Worm (Caenorhabditis elegans) whole organism, L1 larva: ENCODE measurements around the gene col-10.

Source experiments
- C16A3.4 ChIP-seq: fragments of 150-350 bp; optimal IDR thresholded peaks from 2 replicates; lab custom pipeline; 2014; ENCODE audit warnings: missing biosample characterization, missing genetic modification characterization
- C34B4.2 ChIP-seq: sonication (generic microtip); optimal IDR thresholded peaks from 2 replicates; lab custom pipeline; 2017; ENCODE audit warnings: mild to moderate bottlenecking, missing genetic modification characterization, missing compliant biosample characterization
- F16B12.6 ChIP-seq: fragments of 150-350 bp; optimal IDR thresholded peaks from 2 replicates; lab custom pipeline; 2014; ENCODE audit warnings: missing biosample characterization, missing genetic modification characterization
- Y116A8C.19 ChIP-seq: sonication (generic microtip); optimal IDR thresholded peaks from 2 replicates; lab custom pipeline; 2016; ENCODE audit warnings: missing compliant biosample characterization, missing genetic modification characterization, borderline replicate concordance
- alr-1 ChIP-seq: fragments of 200-800 bp; sonication (Bioruptor generic); optimal IDR thresholded peaks from 2 replicates; lab custom pipeline; 2018; ENCODE audit warnings: borderline replicate concordance, mild to moderate bottlenecking, missing genetic modification characterization, missing compliant biosample characterization
- ceh-82 ChIP-seq, 3 experiments: fragments of 150-350 bp in 1 of 3; sonication (generic microtip) in 2 of 3; optimal IDR thresholded peaks; 2 replicates each; lab custom pipeline; 2014 to 2017; ENCODE audit warnings: missing biosample characterization in 3 of 3, missing genetic modification characterization in 3 of 3
- ceh-88 ChIP-seq: fragments of 200-800 bp; sonication (Bioruptor generic); IDR thresholded peaks from 2 replicates; pipeline ENCODE4 v1.3.6; 2022; ENCODE audit warnings: missing genetic modification characterization, missing compliant biosample characterization
- ceh-90 ChIP-seq: sonication (generic microtip); optimal IDR thresholded peaks from 2 replicates; lab custom pipeline; 2016; ENCODE audit warnings: missing genetic modification characterization, missing compliant biosample characterization
- dpl-1 ChIP-seq, 3 experiments: fragments of 150-350 bp in 2 of 3; sonication (generic microtip) in 1 of 3; optimal IDR thresholded peaks; 2 replicates each; lab custom pipeline; 2014 to 2017; ENCODE audit warnings: missing biosample characterization in 3 of 3, missing genetic modification characterization in 3 of 3, missing genetic modification reagents in 3 of 3
- efl-1 ChIP-seq, 4 experiments: fragments of 150-350 bp; optimal IDR thresholded peaks in 3 of 4; peaks in 1 of 4; 1 replicate in 1 of 4; 2 replicates in 3 of 4; lab custom pipeline; 2014; ENCODE audit warnings: missing biosample characterization in 2 of 4, missing genetic modification characterization in 2 of 4, missing genetic modification reagents in 2 of 4
- efl-3 ChIP-seq: fragments of 200-800 bp; sonication (Bioruptor generic); optimal IDR thresholded peaks from 2 replicates; lab custom pipeline; 2018; ENCODE audit warnings: mild to moderate bottlenecking, missing genetic modification characterization, missing compliant biosample characterization
- egl-27 ChIP-seq, 2 experiments: fragments of 150-350 bp in 1 of 2; sonication (generic microtip); optimal IDR thresholded peaks; 3 replicates each; lab custom pipeline; 2017 to 2018; ENCODE audit warnings: missing biosample characterization in 2 of 2, missing genetic modification characterization in 2 of 2, missing genetic modification reagents in 2 of 2
- elt-3 ChIP-seq, 6 experiments: fragments of 150-350 bp in 1 of 6; sonication (generic microtip); optimal IDR thresholded peaks; 2 replicates each; lab custom pipeline; 2017 to 2018; ENCODE audit warnings: missing biosample characterization in 6 of 6, missing genetic modification characterization in 6 of 6, inconsistent platforms in 1 of 6
- fkh-10 ChIP-seq: sonication (generic microtip); optimal IDR thresholded peaks from 2 replicates; lab custom pipeline; 2017; ENCODE audit warnings: missing biosample characterization, missing genetic modification reagents, missing genetic modification characterization
- fkh-4 ChIP-seq: sonication (generic microtip); optimal IDR thresholded peaks from 2 replicates; lab custom pipeline; 2016; ENCODE audit warnings: missing compliant biosample characterization, missing genetic modification characterization, borderline replicate concordance
- grh-1 ChIP-seq: fragments of 200-800 bp; sonication (Bioruptor generic); IDR thresholded peaks from 2 replicates; pipeline ENCODE4 v1.3.6; 2022; ENCODE audit warnings: missing genetic modification reagents, missing genetic modification characterization, missing compliant biosample characterization
- hlh-17 ChIP-seq: fragments of 200-800 bp; sonication (Bioruptor generic); optimal IDR thresholded peaks from 2 replicates; lab custom pipeline; 2018; ENCODE audit warnings: missing genetic modification characterization, mild to moderate bottlenecking, missing compliant biosample characterization, moderate library complexity, borderline replicate concordance
- hlh-4 ChIP-seq: sonication (generic microtip); optimal IDR thresholded peaks from 2 replicates; lab custom pipeline; 2016; ENCODE audit warnings: mild to moderate bottlenecking, missing genetic modification characterization, missing compliant biosample characterization
- jun-1 ChIP-seq: fragments of 150-350 bp; optimal IDR thresholded peaks from 2 replicates; lab custom pipeline; 2014; ENCODE audit warnings: missing biosample characterization, missing genetic modification reagents, missing genetic modification characterization
- lin-13 ChIP-seq: fragments of 150-350 bp; optimal IDR thresholded peaks from 2 replicates; lab custom pipeline; 2014; ENCODE audit warnings: missing biosample characterization, missing genetic modification reagents, missing genetic modification characterization
- lin-14 ChIP-seq: fragments of 200-800 bp; sonication (Bioruptor generic); optimal IDR thresholded peaks from 2 replicates; lab custom pipeline; 2018; ENCODE audit warnings: mild to moderate bottlenecking, missing genetic modification characterization, moderate library complexity, missing compliant biosample characterization
- lin-35 ChIP-seq, 2 experiments: fragments of 150-350 bp; optimal IDR thresholded peaks; 2 replicates each; lab custom pipeline; 2014; ENCODE audit warnings: missing biosample characterization in 2 of 2, missing genetic modification characterization in 2 of 2, missing genetic modification reagents in 2 of 2
- lsy-2 ChIP-seq, 2 experiments: fragments of 150-350 bp; optimal IDR thresholded peaks; 2 replicates each; lab custom pipeline; 2014; ENCODE audit warnings: missing biosample characterization in 2 of 2, missing genetic modification characterization in 2 of 2
- mab-9 ChIP-seq: fragments of 200-800 bp; sonication (Bioruptor generic); IDR thresholded peaks from 2 replicates; pipeline ENCODE4 v1.3.6; 2022; ENCODE audit warnings: missing genetic modification reagents, missing genetic modification characterization, missing compliant biosample characterization
- mef-2 ChIP-seq: fragments of 150-350 bp; optimal IDR thresholded peaks from 2 replicates; lab custom pipeline; 2014; ENCODE audit warnings: missing biosample characterization, missing genetic modification characterization
- nhr-12 ChIP-seq: sonication (generic microtip); optimal IDR thresholded peaks from 2 replicates; lab custom pipeline; 2017; ENCODE audit warnings: missing biosample characterization, missing genetic modification characterization
- nhr-19 ChIP-seq: fragments of 200-800 bp; sonication (Bioruptor generic); conservative IDR thresholded peaks from 2 replicates; pipeline ENCODE4 v1.3.6; 2022; ENCODE audit warnings: missing genetic modification characterization, missing compliant biosample characterization
- nhr-20 ChIP-seq: sonication (generic microtip); optimal IDR thresholded peaks from 2 replicates; lab custom pipeline; 2016; ENCODE audit warnings: mild to moderate bottlenecking, missing genetic modification characterization, missing compliant biosample characterization
- nhr-47 ChIP-seq: sonication (generic microtip); optimal IDR thresholded peaks from 2 replicates; lab custom pipeline; 2016; ENCODE audit warnings: mild to moderate bottlenecking, missing genetic modification characterization, moderate library complexity, missing compliant biosample characterization
- nhr-76 ChIP-seq: sonication (generic microtip); optimal IDR thresholded peaks from 2 replicates; lab custom pipeline; 2017; ENCODE audit warnings: missing biosample characterization, missing genetic modification characterization
- nhr-84 ChIP-seq: sonication (generic microtip); optimal IDR thresholded peaks from 2 replicates; lab custom pipeline; 2017; ENCODE audit warnings: missing biosample characterization, missing genetic modification characterization
- nhr-85 ChIP-seq: sonication (generic microtip); peaks from one replicate; lab custom pipeline; 2016; ENCODE audit warnings: missing genetic modification characterization, inconsistent platforms, missing compliant biosample characterization
- nhr-90 ChIP-seq: sonication (generic microtip); optimal IDR thresholded peaks from 2 replicates; lab custom pipeline; 2016; ENCODE audit warnings: mild to moderate bottlenecking, missing genetic modification characterization, missing compliant biosample characterization; ENCODE audit not compliant: poor library complexity
- pqm-1 ChIP-seq: sonication (generic microtip); optimal IDR thresholded peaks from 3 replicates; lab custom pipeline; 2017; ENCODE audit warnings: missing biosample characterization, missing genetic modification characterization
- rnt-1 ChIP-seq: sonication (generic microtip); optimal IDR thresholded peaks from 2 replicates; lab custom pipeline; 2016; ENCODE audit warnings: mild to moderate bottlenecking, missing genetic modification characterization, moderate library complexity, missing compliant biosample characterization
- skn-1 ChIP-seq: fragments of 150-350 bp; optimal IDR thresholded peaks from 2 replicates; lab custom pipeline; 2014; ENCODE audit warnings: missing biosample characterization, missing genetic modification characterization
- sptf-1 ChIP-seq: fragments of 150-350 bp; optimal IDR thresholded peaks from 2 replicates; lab custom pipeline; 2014; ENCODE audit warnings: missing biosample characterization, missing genetic modification characterization
- sup-37 ChIP-seq: fragments of 200-800 bp; sonication (Bioruptor generic); optimal IDR thresholded peaks from 2 replicates; lab custom pipeline; 2018; ENCODE audit warnings: mild to moderate bottlenecking, missing genetic modification characterization, missing compliant biosample characterization
- swsn-7 ChIP-seq: sonication (generic microtip); optimal IDR thresholded peaks from 2 replicates; lab custom pipeline; 2016; ENCODE audit warnings: missing genetic modification characterization, missing compliant biosample characterization
- tbx-2 ChIP-seq: sonication (generic microtip); optimal IDR thresholded peaks from 2 replicates; lab custom pipeline; 2016; ENCODE audit warnings: missing genetic modification characterization, missing compliant biosample characterization
- unc-62 ChIP-seq: fragments of 150-350 bp; optimal IDR thresholded peaks from 2 replicates; lab custom pipeline; 2014; ENCODE audit warnings: missing biosample characterization, missing genetic modification reagents, missing genetic modification characterization
- unc-86 ChIP-seq: sonication (generic microtip); optimal IDR thresholded peaks from 2 replicates; lab custom pipeline; 2016; ENCODE audit warnings: missing genetic modification characterization, missing compliant biosample characterization
- xbp-1 ChIP-seq: sonication (generic microtip); optimal IDR thresholded peaks from 2 replicates; lab custom pipeline; 2016; ENCODE audit warnings: missing genetic modification characterization, missing compliant biosample characterization
- zag-1 ChIP-seq: fragments of 150-350 bp; optimal IDR thresholded peaks from 2 replicates; lab custom pipeline; 2014; ENCODE audit warnings: missing biosample characterization, missing genetic modification characterization
- ztf-11 ChIP-seq, 2 experiments: sonication (generic microtip); optimal IDR thresholded peaks; 2 replicates each; lab custom pipeline; 2016 to 2017; ENCODE audit warnings: missing genetic modification characterization in 2 of 2, missing biosample characterization in 1 of 2, missing compliant biosample characterization in 1 of 2
- ztf-4 ChIP-seq: fragments of 150-350 bp; optimal IDR thresholded peaks from 2 replicates; lab custom pipeline; 2014; ENCODE audit warnings: missing biosample characterization, missing genetic modification characterization

The col-10 gene

DNA sequence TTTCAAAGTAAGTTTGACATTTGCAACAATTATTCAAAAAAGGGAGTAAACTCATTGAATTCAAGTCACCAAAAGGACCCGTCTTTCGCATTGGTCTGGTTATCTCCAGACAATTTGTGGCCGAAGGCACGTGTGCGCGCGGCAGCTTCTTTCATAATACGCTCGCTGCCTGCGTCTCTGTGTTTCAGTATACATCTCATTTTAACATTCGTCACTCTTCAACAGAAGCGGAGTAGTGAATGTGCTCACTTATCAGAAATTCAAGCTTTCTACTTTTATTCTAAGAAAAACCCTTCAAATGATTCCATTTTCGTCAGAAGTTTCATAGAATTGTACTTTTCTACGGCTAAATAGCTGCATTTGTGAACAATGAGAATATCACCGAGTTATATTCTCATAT is 36.5 kb downstream of the col-10 start (continued):
- no peak for TF ChIP-seq fkh-4
- TF ChIP-seq C34B4.2: no peak
- no peak for TF ChIP-seq zag-1
- no peak for TF ChIP-seq mab-9
- TF ChIP-seq efl-1 (optimal IDR thresholded peaks at IDR 0.05; lab: Kevin White, UChicago): peak; percentile 40 to 46
- TF ChIP-seq efl-1 (GFP tag; optimal IDR thresholded peaks at IDR 0.05 in 1 of 2; lab: Kevin White, UChicago): peak; percentile 25 to 89
- no peak for TF ChIP-seq sup-37 (GFP tag; lab: Kevin White, UChicago)
- no peak for TF ChIP-seq ztf-11 (tag; optimal IDR thresholded peaks at IDR 0.05; lab: Kevin White, UChicago)
- peak; percentile 24 for TF ChIP-seq hlh-4
- TF ChIP-seq nhr-19 (GFP tag; lab: Robert Waterston, UW): peak; percentile 22; the same call in 1 of the 2 replicates
- TF ChIP-seq egl-27 (tag; optimal IDR thresholded peaks at IDR 0.05; lab: Kevin White, UChicago): no peak
- peak; percentile 65 for TF ChIP-seq swsn-7 (tag; lab: Kevin White, UChicago)
- TF ChIP-seq elt-3 (tag; optimal IDR thresholded peaks at IDR 0.05; lab: Kevin White, UChicago): no peak
- no peak for TF ChIP-seq nhr-76 (tag; lab: Kevin White, UChicago)
- TF ChIP-seq jun-1 (tag; lab: Kevin White, UChicago): peak; percentile 40
- no peak for TF ChIP-seq F16B12.6
- TF ChIP-seq skn-1 (tag; lab: Kevin White, UChicago): peak; percentile 11
- no peak for TF ChIP-seq unc-62 (GFP tag; lab: Kevin White, UChicago)
- peak in 1 of 2 experiments; percentile 61 for TF ChIP-seq lsy-2 (tag; optimal IDR thresholded peaks at IDR 0.05; lab: Kevin White, UChicago)
- TF ChIP-seq Y116A8C.19 (tag; lab: Kevin White, UChicago): no peak
- peak; percentile 6 to 54 (median 43) for TF ChIP-seq ceh-82 (tag; optimal IDR thresholded peaks at IDR 0.05; lab: Kevin White, UChicago)
- no peak for TF ChIP-seq ceh-88 (GFP tag; lab: Robert Waterston, UW)
- peak; percentile 64 for TF ChIP-seq xbp-1 (tag; lab: Kevin White, UChicago)
- TF ChIP-seq nhr-85 (tag; lab: Kevin White, UChicago): no peak
- peak; percentile 87 for TF ChIP-seq mef-2 (tag; lab: Kevin White, UChicago)
- TF ChIP-seq unc-86 (tag; lab: Kevin White, UChicago): peak; percentile 91
- no peak for TF ChIP-seq pqm-1 (tag; lab: Kevin White, UChicago)
- peak in 1 of 3 experiments; percentile 41 for TF ChIP-seq dpl-1 (GFP tag; optimal IDR thresholded peaks at IDR 0.05; lab: Kevin White, UChicago)
- peak in 1 of 2 experiments; percentile 42 for TF ChIP-seq lin-35 (GFP tag; optimal IDR thresholded peaks at IDR 0.05; lab: Kevin White, UChicago)
- no peak for TF ChIP-seq tbx-2 (tag; lab: Kevin White, UChicago)
- no peak for TF ChIP-seq nhr-84
- TF ChIP-seq C16A3.4 (tag; lab: Kevin White, UChicago): no peak
- TF ChIP-seq nhr-12 (tag; lab: Kevin White, UChicago): no peak
- TF ChIP-seq lin-14: peak; percentile 93
- TF ChIP-seq nhr-47 (tag; lab: Kevin White, UChicago): peak; percentile 87
- peak; percentile 55 for TF ChIP-seq rnt-1 (tag; lab: Kevin White, UChicago)
- TF ChIP-seq grh-1: no peak
- no peak for TF ChIP-seq nhr-90 (tag; lab: Kevin White, UChicago)
- TF ChIP-seq ceh-90 (tag; lab: Kevin White, UChicago): no peak
- peak; percentile 31 for TF ChIP-seq fkh-10 (GFP tag; lab: Kevin White, UChicago)
- TF ChIP-seq alr-1: no peak
- no peak for TF ChIP-seq hlh-17 (GFP tag; lab: Kevin White, UChicago)
- TF ChIP-seq lin-13: no peak
- TF ChIP-seq nhr-20 (tag; lab: Kevin White, UChicago): peak; percentile 72
- peak; percentile 38 for TF ChIP-seq ztf-4 (tag; lab: Kevin White, UChicago)
- TF ChIP-seq sptf-1 (tag; lab: Kevin White, UChicago): no peak
- no peak for TF ChIP-seq efl-3 (GFP tag; lab: Kevin White, UChicago)
